Worm (Caenorhabditis elegans): ENCODE measurements around the gene atg-7.

Gene atg-7

ce11 chrIV:11053652-11054317, 27.1 kb downstream of the atg-7 start, which contains the start of the genes F36H1.12 and lin-3:
TSS of gene F36H1.12 (minus strand) at chrIV:11053702.
TSS of gene lin-3 (plus strand) at chrIV:11054308.
- no peak for TF ChIP-seq sea-1 (GFP tag; conservative IDR thresholded peaks at IDR 0.05)
- no peak for TF ChIP-seq ama-1 (optimal IDR thresholded peaks at IDR 0.05)
- TF ChIP-seq tbx-37 (GFP tag; conservative IDR thresholded peaks at IDR 0.05) = no peak
- TF ChIP-seq scrt-1 (GFP tag; IDR thresholded peaks at IDR 0.05) = no peak
- TF ChIP-seq hmg-4 (GFP tag; optimal IDR thresholded peaks at IDR 0.05) = no peak
- TF ChIP-seq B0310.2 (tag; optimal IDR thresholded peaks at IDR 0.05) = no peak
- TF ChIP-seq flt-1 (GFP tag; IDR thresholded peaks at IDR 0.05) = no peak
- TF ChIP-seq ceh-13 (GFP tag; optimal IDR thresholded peaks at IDR 0.05) = no peak
- no peak for TF ChIP-seq pes-1 (GFP tag; IDR thresholded peaks at IDR 0.05)
- TF ChIP-seq hnd-1 (tag; optimal IDR thresholded peaks at IDR 0.05) = no peak
- TF ChIP-seq ceh-36 (tag; optimal IDR thresholded peaks at IDR 0.05) = no peak
- TF ChIP-seq tbx-11 (GFP tag; IDR thresholded peaks at IDR 0.05) = no peak
- no peak for TF ChIP-seq ets-7 (tag; optimal IDR thresholded peaks at IDR 0.05)

ce11 chrIV:11051963-11052362, 28.9 kb downstream of the atg-7 start:
- no peak for TF ChIP-seq scrt-1 (GFP tag; IDR thresholded peaks at IDR 0.05)
- TF ChIP-seq aly-1 (tag; optimal IDR thresholded peaks at IDR 0.05) = no peak
- TF ChIP-seq B0310.2 (tag; optimal IDR thresholded peaks at IDR 0.05) = no peak
- no peak for TF ChIP-seq flt-1 (GFP tag; IDR thresholded peaks at IDR 0.05)
- no peak for TF ChIP-seq ets-7 (tag; optimal IDR thresholded peaks at IDR 0.05)
- TF ChIP-seq tra-4 (tag; optimal IDR thresholded peaks at IDR 0.05) = no peak
- TF ChIP-seq hmbx-1 (tag; optimal IDR thresholded peaks at IDR 0.05) = no peak
- TF ChIP-seq tbx-11 (GFP tag; IDR thresholded peaks at IDR 0.05) = no peak
- no peak for TF ChIP-seq ama-1 (optimal IDR thresholded peaks at IDR 0.05)

- TF ChIP-seq sea-1 (GFP tag; conservative IDR thresholded peaks at IDR 0.05) (no peak), tbx-11 (GFP tag; IDR thresholded peaks at IDR 0.05) (no peak), tbx-37 (GFP tag; conservative IDR thresholded peaks at IDR 0.05) (no peak), flt-1 (GFP tag; IDR thresholded peaks at IDR 0.05) (no peak), ceh-13 (GFP tag; optimal IDR thresholded peaks at IDR 0.05) (no peak), F13C5.2 (tag; optimal IDR thresholded peaks at IDR 0.05) (no peak), hnd-1 (tag; optimal IDR thresholded peaks at IDR 0.05) (no peak), B0310.2 (tag; optimal IDR thresholded peaks at IDR 0.05) (no peak), tra-4 (tag; optimal IDR thresholded peaks at IDR 0.05) (no peak), aly-1 (tag; optimal IDR thresholded peaks at IDR 0.05) (no peak), ama-1 (optimal IDR thresholded peaks at IDR 0.05) (no peak), ets-7 (tag; optimal IDR thresholded peaks at IDR 0.05) (no peak), hmbx-1 (tag; optimal IDR thresholded peaks at IDR 0.05) (no peak), hmg-4 (GFP tag; optimal IDR thresholded peaks at IDR 0.05) (no peak), scrt-1 (GFP tag; IDR thresholded peaks at IDR 0.05) (no peak), pes-1 (GFP tag; IDR thresholded peaks at IDR 0.05) (no peak)
Observed at ce11 chrIV:11049806-11050205, 31.0 kb downstream of the atg-7 start, which contains the start of gene F36H1.3. TSS of gene F36H1.3 (plus strand) at chrIV:11050128.

- TF ChIP-seq aly-1 (tag; optimal IDR thresholded peaks at IDR 0.05) = no peak
- no peak for TF ChIP-seq ceh-36 (tag; optimal IDR thresholded peaks at IDR 0.05)
- TF ChIP-seq flt-1 (GFP tag; IDR thresholded peaks at IDR 0.05) = no peak
- TF ChIP-seq pes-1 (GFP tag; IDR thresholded peaks at IDR 0.05) = no peak
- no peak for TF ChIP-seq tra-4 (tag; optimal IDR thresholded peaks at IDR 0.05)
- no peak for TF ChIP-seq ets-7 (tag; optimal IDR thresholded peaks at IDR 0.05)
- no peak for TF ChIP-seq hnd-1 (tag; optimal IDR thresholded peaks at IDR 0.05)
- no peak for TF ChIP-seq hmg-4 (GFP tag; optimal IDR thresholded peaks at IDR 0.05)
Observed at ce11 chrIV:11048871-11049270, 32.0 kb downstream of the atg-7 start, which contains the start of gene F36H1.11. TSS of gene F36H1.11 (plus strand) at chrIV:11049171.

ce11 chrIV:11044377-11044776, 36.5 kb downstream of the atg-7 start:
- TF ChIP-seq ceh-36 (tag; optimal IDR thresholded peaks at IDR 0.05) (no peak), hmg-4 (GFP tag; optimal IDR thresholded peaks at IDR 0.05) (no peak), hmbx-1 (tag; optimal IDR thresholded peaks at IDR 0.05) (no peak), aly-1 (tag; optimal IDR thresholded peaks at IDR 0.05) (no peak), pes-1 (GFP tag; IDR thresholded peaks at IDR 0.05) (no peak), B0310.2 (tag; optimal IDR thresholded peaks at IDR 0.05) (no peak), tbx-37 (GFP tag; conservative IDR thresholded peaks at IDR 0.05) (no peak), tbx-11 (GFP tag; IDR thresholded peaks at IDR 0.05) (no peak), ceh-13 (GFP tag; optimal IDR thresholded peaks at IDR 0.05) (no peak), ama-1 (optimal IDR thresholded peaks at IDR 0.05) (no peak), hnd-1 (tag; optimal IDR thresholded peaks at IDR 0.05) (no peak), scrt-1 (GFP tag; IDR thresholded peaks at IDR 0.05) (no peak)

- TF ChIP-seq hmbx-1 (tag; optimal IDR thresholded peaks at IDR 0.05) (no peak), tbx-37 (GFP tag; conservative IDR thresholded peaks at IDR 0.05) (no peak), B0310.2 (tag; optimal IDR thresholded peaks at IDR 0.05) (no peak), ama-1 (optimal IDR thresholded peaks at IDR 0.05) (no peak), scrt-1 (GFP tag; IDR thresholded peaks at IDR 0.05) (no peak), hmg-4 (GFP tag; optimal IDR thresholded peaks at IDR 0.05) (no peak), pes-1 (GFP tag; IDR thresholded peaks at IDR 0.05) (no peak), ceh-13 (GFP tag; optimal IDR thresholded peaks at IDR 0.05) (no peak), flt-1 (GFP tag; IDR thresholded peaks at IDR 0.05) (no peak), hnd-1 (tag; optimal IDR thresholded peaks at IDR 0.05) (no peak), ceh-36 (tag; optimal IDR thresholded peaks at IDR 0.05) (no peak), sea-1 (GFP tag; conservative IDR thresholded peaks at IDR 0.05) (no peak), tbx-11 (GFP tag; IDR thresholded peaks at IDR 0.05) (no peak), ets-7 (tag; optimal IDR thresholded peaks at IDR 0.05) (no peak), F13C5.2 (tag; optimal IDR thresholded peaks at IDR 0.05) (no peak), tra-4 (tag; optimal IDR thresholded peaks at IDR 0.05) (no peak), aly-1 (tag; optimal IDR thresholded peaks at IDR 0.05) (no peak)
Observed at ce11 chrIV:11038665-11039064, 42.2 kb downstream of the atg-7 start.

- no peak for TF ChIP-seq flt-1 (GFP tag; IDR thresholded peaks at IDR 0.05)
- TF ChIP-seq ama-1 (optimal IDR thresholded peaks at IDR 0.05) = no peak
- no peak for TF ChIP-seq B0310.2 (tag; optimal IDR thresholded peaks at IDR 0.05)
- TF ChIP-seq hmbx-1 (tag; optimal IDR thresholded peaks at IDR 0.05) = no peak
- TF ChIP-seq tra-4 (tag; optimal IDR thresholded peaks at IDR 0.05) = no peak
- TF ChIP-seq hnd-1 (tag; optimal IDR thresholded peaks at IDR 0.05) = no peak
- no peak for TF ChIP-seq hmg-4 (GFP tag; optimal IDR thresholded peaks at IDR 0.05)
- TF ChIP-seq ceh-36 (tag; optimal IDR thresholded peaks at IDR 0.05) = no peak
- no peak for TF ChIP-seq tbx-37 (GFP tag; conservative IDR thresholded peaks at IDR 0.05)
- no peak for TF ChIP-seq ceh-13 (GFP tag; optimal IDR thresholded peaks at IDR 0.05)
- TF ChIP-seq pes-1 (GFP tag; IDR thresholded peaks at IDR 0.05) = no peak
- TF ChIP-seq scrt-1 (GFP tag; IDR thresholded peaks at IDR 0.05) = no peak
- no peak for TF ChIP-seq F13C5.2 (tag; optimal IDR thresholded peaks at IDR 0.05)
- TF ChIP-seq ets-7 (tag; optimal IDR thresholded peaks at IDR 0.05) = no peak
- TF ChIP-seq sea-1 (GFP tag; conservative IDR thresholded peaks at IDR 0.05) = no peak
- TF ChIP-seq tbx-11 (GFP tag; IDR thresholded peaks at IDR 0.05) = no peak
- no peak for TF ChIP-seq aly-1 (tag; optimal IDR thresholded peaks at IDR 0.05)
Observed at ce11 chrIV:11038618-11038664, 42.4 kb downstream of the atg-7 start, which contains the start of gene kdin-1. TSS of gene kdin-1 (plus strand) at chrIV:11038655.

Measured in whole organism, early embryonic.